Fruit fly (Drosophila melanogaster): ENCODE data around the gene upd3.

DNA sequence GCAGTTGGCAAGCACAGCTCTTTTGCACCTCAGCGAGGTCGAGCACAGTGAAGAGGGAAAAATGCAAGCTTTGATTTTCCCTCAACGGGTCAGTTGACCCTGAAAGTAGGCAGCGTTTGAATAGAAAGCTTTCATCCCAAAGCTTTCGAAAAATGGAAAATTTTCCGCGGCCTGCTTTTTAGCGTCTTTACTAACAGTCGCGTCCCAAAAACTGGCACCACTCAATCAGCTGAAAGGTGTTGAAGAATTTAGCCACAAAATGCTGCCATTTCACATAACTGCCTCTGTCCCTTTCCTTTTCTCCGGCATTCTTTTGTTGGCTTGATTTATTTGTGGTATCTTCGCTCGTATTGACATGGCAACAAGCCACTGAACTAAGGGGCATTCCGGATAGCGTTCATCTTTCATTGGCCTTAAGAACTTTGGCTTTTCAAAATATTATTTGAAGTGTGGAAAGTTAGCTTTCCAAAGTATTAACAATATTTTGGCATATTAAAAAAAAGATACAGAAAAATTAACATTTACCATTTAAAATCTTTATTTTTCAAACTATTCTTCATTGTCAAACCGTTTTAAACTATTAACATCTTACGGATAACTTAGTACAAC, 43.0 kb downstream of the upd3 start:
- TF ChIP-seq CG8159 (tag; optimal IDR thresholded peaks at IDR 0.05) (no peak), CG10348 (GFP tag; IDR thresholded peaks at IDR 0.05) (no peak), fd96Ca (GFP tag; IDR thresholded peaks at IDR 0.05) (peak; percentile 16; the same call in 1 of the 3 replicates), CG32121 (GFP tag; IDR thresholded peaks at IDR 0.05) (no peak), EcR (GFP tag; optimal IDR thresholded peaks at IDR 0.05) (no peak), CG9948 (tag; optimal IDR thresholded peaks at IDR 0.05) (no peak), Snoo (tag; optimal IDR thresholded peaks at IDR 0.05) (no peak), Pif1B (GFP tag; optimal IDR thresholded peaks at IDR 0.05) (no peak)
